Worm (Caenorhabditis elegans) whole organism, L4/young adult: ENCODE data around the gene F59H6.14.

Source experiments
- W03F9.2 ChIP-seq: fragments of 150-350 bp; optimal IDR thresholded peaks from 2 replicates; lab custom pipeline; 2014; ENCODE audit warnings: missing biosample characterization, missing genetic modification characterization
- dao-5 ChIP-seq: sonication (generic microtip); optimal IDR thresholded peaks from 2 replicates; lab custom pipeline; 2016; ENCODE audit warnings: missing genotype, missing genetic modification characterization, moderate library complexity, missing compliant biosample characterization
- him-1 ChIP-seq: sonication (generic microtip); optimal IDR thresholded peaks from 2 replicates; lab custom pipeline; 2016; ENCODE audit warnings: missing genotype, missing genetic modification reagents, missing genetic modification characterization, missing compliant biosample characterization

- TF ChIP-seq him-1 (no peak), dao-5 (no peak), W03F9.2 (tag; lab: Kevin White, UChicago) (no peak)
These were observed 19.5 kb upstream of the F59H6.14 start for ce11 chrII:2013856-2014255.
